Fruit fly (Drosophila melanogaster) whole organism: ENCODE measurements around the gene CG45101.

Experiments
- CG8478 ChIP-seq: fragments of >200 bp; optimal IDR thresholded peaks from 2 replicates; lab custom pipeline; 2018; ENCODE audit warnings: inconsistent platforms
- pan ChIP-seq: fragments of >200 bp; optimal IDR thresholded peaks from 2 replicates; lab custom pipeline; 2017
- psq ChIP-seq: fragments of >200 bp; optimal IDR thresholded peaks from 2 replicates; lab custom pipeline; 2017
- usp ChIP-seq: fragments of >200 bp; optimal IDR thresholded peaks from 2 replicates; lab custom pipeline; 2017; ENCODE audit warnings: missing biosample characterization, missing genetic modification characterization, mixed read lengths

- no peak for TF ChIP-seq CG8478 (lab: Kevin White, UChicago)
- no peak for TF ChIP-seq psq (lab: Kevin White, UChicago)
- TF ChIP-seq usp (GFP tag; lab: Kevin White, UChicago) = no peak
- no peak for TF ChIP-seq pan (lab: Kevin White, UChicago)
These were observed 5.0 kb downstream of the CG45101 start, which contains the start of gene CG6310 for dm6 chr3L:11069764-11070163.
